Worm (Caenorhabditis elegans): Measurements from ENCODE around the gene mtp-18.

mtp-18 gene

DNA sequence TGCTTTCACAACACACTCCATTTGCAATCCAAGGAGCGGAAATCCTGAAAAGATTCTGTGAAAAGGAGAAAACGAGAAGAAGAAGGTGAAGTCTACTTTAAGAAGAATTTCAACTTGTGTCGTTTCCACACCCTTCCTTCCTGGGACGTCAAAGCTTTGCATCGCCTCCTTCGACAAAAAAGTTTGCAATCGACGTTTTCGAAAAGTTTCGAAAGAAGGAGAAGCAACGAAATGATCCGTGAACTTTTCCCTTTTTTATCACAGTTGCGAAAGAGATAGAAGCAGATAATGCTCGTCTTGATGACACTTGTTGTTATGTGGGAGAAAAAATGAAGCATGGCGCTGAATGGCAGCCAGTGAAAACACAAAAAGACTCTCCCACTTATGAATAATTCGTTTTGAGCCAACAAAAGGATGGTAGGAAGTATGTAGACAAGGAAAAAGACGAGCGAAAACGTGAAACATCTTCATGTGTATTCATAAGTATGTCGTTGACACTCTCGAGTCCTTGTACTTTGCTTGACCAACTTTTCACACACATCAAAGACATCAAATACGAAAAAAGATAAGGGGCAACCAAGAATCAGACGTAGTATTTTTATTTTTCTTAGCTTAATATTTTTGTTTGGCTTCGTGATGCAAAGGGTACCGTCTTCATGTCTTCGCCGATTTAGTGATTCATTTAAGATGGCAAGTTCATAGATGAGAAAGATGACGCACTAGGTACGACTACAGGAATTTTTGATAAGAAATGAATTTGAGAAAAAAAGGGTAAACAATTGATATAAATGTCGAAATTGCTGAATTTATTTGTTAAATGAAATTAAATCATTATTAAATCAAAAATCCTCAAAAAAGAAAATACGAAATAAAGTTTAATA lies 42.8 kb upstream of the mtp-18 start:
- TF ChIP-seq mdl-1 (tag; optimal IDR thresholded peaks at IDR 0.05) (no peak), pqm-1 (tag; optimal IDR thresholded peaks at IDR 0.05) (peak; percentile 32), nfya-1 (tag; optimal IDR thresholded peaks at IDR 0.05; ENCODE audit: insufficient read depth) (peak; percentile 14), egl-5 (tag; optimal IDR thresholded peaks at IDR 0.05) (peak; percentile 11), nhr-237 (tag; optimal IDR thresholded peaks at IDR 0.05) (no peak), ceh-28 (tag; optimal IDR thresholded peaks at IDR 0.05) (no peak), zag-1 (tag; optimal IDR thresholded peaks at IDR 0.05) (no peak), lsy-12 (tag; optimal IDR thresholded peaks at IDR 0.05) (no peak), ztf-4 (tag; optimal IDR thresholded peaks at IDR 0.05) (no peak), fkh-10 (GFP tag; optimal IDR thresholded peaks at IDR 0.05) (peak; percentile 18), elt-2 (tag; optimal IDR thresholded peaks at IDR 0.05) (peak; percentile 53), ztf-11 (tag; optimal IDR thresholded peaks at IDR 0.05) (no peak), unc-39 (tag; optimal IDR thresholded peaks at IDR 0.05) (no peak), aly-2 (tag; optimal IDR thresholded peaks at IDR 0.05) (no peak), fkh-2 (tag; optimal IDR thresholded peaks at IDR 0.05) (no peak), daf-12 (tag; optimal IDR thresholded peaks at IDR 0.05) (no peak), ama-1 (optimal IDR thresholded peaks at IDR 0.05) (no peak), unc-62 (GFP tag; optimal IDR thresholded peaks at IDR 0.05) (no peak), lin-15B (tag; optimal IDR thresholded peaks at IDR 0.05) (no peak)

DNA sequence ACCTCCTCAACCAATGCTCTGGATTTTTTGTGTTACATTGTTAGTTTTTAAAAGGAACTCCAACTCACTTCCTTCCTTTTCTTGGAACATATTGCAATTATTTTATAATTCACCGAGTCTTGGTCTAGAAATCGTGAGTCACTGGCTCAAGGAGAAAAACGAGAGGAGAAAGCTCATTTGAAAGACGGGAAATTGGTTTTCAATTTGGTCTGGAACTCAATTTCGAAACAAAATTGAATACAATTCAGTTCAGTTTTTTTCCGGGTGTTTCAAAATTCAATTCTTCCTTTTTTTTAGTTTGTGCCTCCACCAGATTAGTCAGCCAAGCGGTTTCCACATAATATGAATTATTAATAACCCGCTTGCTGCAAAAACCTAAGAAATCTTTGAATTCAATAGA lies 41.7 kb upstream of the mtp-18 start:
- TF ChIP-seq lin-15B (tag; optimal IDR thresholded peaks at IDR 0.05) (no peak), fkh-10 (GFP tag; optimal IDR thresholded peaks at IDR 0.05) (peak; percentile 40)

DNA sequence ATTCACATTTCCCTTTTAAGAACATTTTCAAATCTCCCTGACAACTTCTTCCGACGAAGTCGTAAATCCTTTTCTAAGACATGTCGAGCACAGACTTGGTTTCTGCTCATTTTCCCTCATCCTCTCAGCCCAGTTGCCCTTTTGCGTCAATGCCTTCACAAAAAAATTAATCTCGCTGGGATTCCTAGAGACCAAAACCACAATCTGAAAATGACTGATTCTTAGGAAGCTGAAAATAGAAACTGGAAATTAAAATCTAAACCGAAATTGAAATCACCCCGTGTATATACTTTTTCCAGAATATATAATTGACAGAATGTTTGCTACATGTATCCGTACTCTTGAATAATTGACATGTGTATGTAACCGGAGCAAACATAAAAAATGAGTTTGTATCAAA lies 40.8 kb upstream of the mtp-18 start:
- no peak for TF ChIP-seq fos-1 (tag; optimal IDR thresholded peaks at IDR 0.05)
- TF ChIP-seq mdl-1 (tag; optimal IDR thresholded peaks at IDR 0.05): no peak
- no peak for TF ChIP-seq ama-1 (optimal IDR thresholded peaks at IDR 0.05)
- TF ChIP-seq nhr-12 (tag; optimal IDR thresholded peaks at IDR 0.05): no peak
- no peak for TF ChIP-seq unc-62 (GFP tag; optimal IDR thresholded peaks at IDR 0.05)
- no peak for TF ChIP-seq ztf-4 (tag; optimal IDR thresholded peaks at IDR 0.05)
- no peak for TF ChIP-seq ceh-9 (tag; optimal IDR thresholded peaks at IDR 0.05)
- TF ChIP-seq tbx-2 (tag; optimal IDR thresholded peaks at IDR 0.05): no peak
- no peak for TF ChIP-seq aly-2 (tag; optimal IDR thresholded peaks at IDR 0.05)
- no peak for TF ChIP-seq jun-1 (tag; optimal IDR thresholded peaks at IDR 0.05)
- no peak for TF ChIP-seq fkh-10 (GFP tag; optimal IDR thresholded peaks at IDR 0.05)
- TF ChIP-seq nhr-43 (tag; optimal IDR thresholded peaks at IDR 0.05; ENCODE audit: poor library complexity, severe bottlenecking): no peak

DNA sequence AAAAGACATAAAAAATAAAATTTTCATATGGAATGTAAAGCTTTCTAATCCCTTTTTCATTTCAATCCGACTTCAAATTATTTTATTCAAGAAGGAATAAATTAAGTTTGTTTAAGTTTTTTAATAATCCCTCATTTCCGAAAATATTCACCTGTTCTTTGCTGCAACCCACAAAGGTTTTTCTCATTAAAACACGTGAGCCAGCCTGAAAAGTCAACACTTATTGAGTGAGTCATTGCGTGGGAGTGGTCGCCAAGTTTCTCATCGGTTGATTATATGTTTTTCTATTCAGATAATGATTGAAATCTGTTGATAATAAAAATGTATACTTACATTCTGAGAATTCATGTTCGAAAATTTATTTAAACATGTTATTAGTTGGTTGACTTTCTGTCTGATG lies 39.3 kb upstream of the mtp-18 start:
- TF ChIP-seq pha-4 (tag; optimal IDR thresholded peaks at IDR 0.05): peak; percentile 25
- peak; percentile 13 for TF ChIP-seq pqm-1 (tag; optimal IDR thresholded peaks at IDR 0.05)
- TF ChIP-seq nhr-76 (tag; optimal IDR thresholded peaks at IDR 0.05): no peak
- no peak for TF ChIP-seq lin-39 (tag; optimal IDR thresholded peaks at IDR 0.05)
- no peak for TF ChIP-seq ama-1 (optimal IDR thresholded peaks at IDR 0.05)

DNA sequence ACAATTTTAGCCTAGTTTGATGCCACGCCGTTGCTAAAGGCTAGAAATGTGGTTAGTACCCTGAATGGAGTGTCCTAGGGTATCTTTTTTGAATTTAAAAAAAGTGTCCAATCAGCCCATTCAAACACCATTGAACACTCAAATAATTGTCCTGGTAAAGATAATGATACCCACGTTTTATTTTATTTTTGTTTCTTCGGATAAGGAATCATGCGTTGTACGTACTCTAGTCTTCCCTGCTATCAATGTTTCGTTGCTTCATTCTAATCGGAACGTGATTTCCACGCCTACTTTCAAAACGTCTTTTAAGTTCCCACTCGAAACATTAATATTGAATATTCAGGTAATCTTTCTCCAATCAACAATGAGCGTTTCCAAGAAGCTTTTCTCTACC lies 34.4 kb upstream of the mtp-18 start, which contains the start of gene got-2.2:
got-2.2 (plus strand) TSS at position 344 of the 394 bp plus-strand sequence.
- TF ChIP-seq snpc-4 (tag; optimal IDR thresholded peaks at IDR 0.05) (no peak), nhr-43 (tag; optimal IDR thresholded peaks at IDR 0.05; ENCODE audit: poor library complexity, severe bottlenecking) (peak; percentile 2), egl-5 (tag; optimal IDR thresholded peaks at IDR 0.05) (no peak), sea-2 (GFP tag; optimal IDR thresholded peaks at IDR 0.05) (no peak), pqm-1 (tag; optimal IDR thresholded peaks at IDR 0.05) (peak; percentile 95), jun-1 (tag; optimal IDR thresholded peaks at IDR 0.05) (peak; percentile 4), elt-2 (tag; optimal IDR thresholded peaks at IDR 0.05) (peak; percentile 63), pha-4 (tag; optimal IDR thresholded peaks at IDR 0.05) (no peak), nhr-67 (tag; optimal IDR thresholded peaks at IDR 0.05) (no peak), unc-62 (GFP tag; optimal IDR thresholded peaks at IDR 0.05) (no peak)
